Fruit fly (Drosophila melanogaster): ENCODE measurements around the gene Tom20.
A peak's percentile ranks its signal among the peaks of the same experiment; 100 is the strongest.

Gene Tom20

dm6 chr3L:19991714-19992231, 8.7 kb upstream of the Tom20 start, which contains the start of the genes CG7646 and Nca (continued):
- TF ChIP-seq HmgD (GFP tag; optimal IDR thresholded peaks at IDR 0.05): no peak
- no peak for TF ChIP-seq p53 (GFP tag; optimal IDR thresholded peaks at IDR 0.05)
- TF ChIP-seq CG10543 (GFP tag; optimal IDR thresholded peaks at IDR 0.05): peak; percentile 64
- TF ChIP-seq CG4617 (GFP tag; optimal IDR thresholded peaks at IDR 0.05; ENCODE audit: borderline replicate concordance): peak; percentile 65
- TF ChIP-seq CG7928 (GFP tag; optimal IDR thresholded peaks at IDR 0.05): no peak
- no peak for TF ChIP-seq fd3F (GFP tag; optimal IDR thresholded peaks at IDR 0.05)
- TF ChIP-seq CG18476 (GFP tag; optimal IDR thresholded peaks at IDR 0.05): no peak
- TF ChIP-seq Blimp-1 (GFP tag; optimal IDR thresholded peaks at IDR 0.05): no peak
- no peak for TF ChIP-seq CG13296 (GFP tag; optimal IDR thresholded peaks at IDR 0.05)
- peak; percentile 67 for TF ChIP-seq pzg (GFP tag; optimal IDR thresholded peaks at IDR 0.05)
- no peak for TF ChIP-seq Rx (GFP tag; IDR thresholded peaks at IDR 0.05)
- TF ChIP-seq CG17829 (tag; optimal IDR thresholded peaks at IDR 0.05): peak; percentile 20
- TF ChIP-seq CG12391 (tag; optimal IDR thresholded peaks at IDR 0.05): peak; percentile 49
- no peak for TF ChIP-seq CG7357 (GFP tag; IDR thresholded peaks at IDR 0.05)
- no peak for TF ChIP-seq sisA (GFP tag; IDR thresholded peaks at IDR 0.05)
- peak; percentile 95 for TF ChIP-seq bbx (GFP tag; IDR thresholded peaks at IDR 0.05; ENCODE audit: partially characterized antibody)
- TF ChIP-seq Ets65A (GFP tag): peak; percentile 86
- TF ChIP-seq nerfin-1 (tag; optimal IDR thresholded peaks at IDR 0.05): peak; percentile 50
- peak; percentile 85 for TF ChIP-seq unc-4 (GFP tag; IDR thresholded peaks at IDR 0.05; ENCODE audit: partially characterized antibody)
- TF ChIP-seq ERR (GFP tag; optimal IDR thresholded peaks at IDR 0.05): no peak
- TF ChIP-seq vnd (GFP tag; IDR thresholded peaks at IDR 0.05; ENCODE audit: partially characterized antibody): peak; percentile 90
- TF ChIP-seq mirr (GFP tag; optimal IDR thresholded peaks at IDR 0.05): peak; percentile 50
- no peak for TF ChIP-seq Jarid2 (GFP tag; optimal IDR thresholded peaks at IDR 0.05)
- peak; percentile 85 for TF ChIP-seq hbn (GFP tag; IDR thresholded peaks at IDR 0.05; ENCODE audit: partially characterized antibody)
- TF ChIP-seq E2f1 (GFP tag; IDR thresholded peaks at IDR 0.05): no peak
- TF ChIP-seq ewg (GFP tag; optimal IDR thresholded peaks at IDR 0.05): no peak
- TF ChIP-seq hth (optimal IDR thresholded peaks at IDR 0.05): no peak
- no peak for TF ChIP-seq ara (GFP tag; IDR thresholded peaks at IDR 0.05)
- peak; percentile 94 for TF ChIP-seq Opbp (GFP tag; IDR thresholded peaks at IDR 0.05; ENCODE audit: partially characterized antibody)
- TF ChIP-seq CG17186 (GFP tag; optimal IDR thresholded peaks at IDR 0.05): peak; percentile 6
- peak; percentile 75 for TF ChIP-seq wek (GFP tag; optimal IDR thresholded peaks at IDR 0.05)
- TF ChIP-seq fru (optimal IDR thresholded peaks at IDR 0.05): no peak
- no peak for TF ChIP-seq CG12744 (GFP tag; optimal IDR thresholded peaks at IDR 0.05)
- peak; percentile 52 for TF ChIP-seq HmgZ (tag; optimal IDR thresholded peaks at IDR 0.05)
- no peak for TF ChIP-seq chn (GFP tag; optimal IDR thresholded peaks at IDR 0.05)
- peak; percentile 89 for TF ChIP-seq mld (GFP tag; IDR thresholded peaks at IDR 0.05; ENCODE audit: partially characterized antibody)
- peak; percentile 64 for TF ChIP-seq trem (tag; optimal IDR thresholded peaks at IDR 0.05)
- TF ChIP-seq Hr51 (GFP tag; optimal IDR thresholded peaks at IDR 0.05): peak in 1 of 2 experiments; percentile 4
- TF ChIP-seq esg (GFP tag; conservative IDR thresholded peaks at IDR 0.05): no peak
- no peak for TF ChIP-seq Sox100B (GFP tag; optimal IDR thresholded peaks at IDR 0.05)
- no peak for TF ChIP-seq kay (GFP tag; optimal IDR thresholded peaks at IDR 0.05)
- TF ChIP-seq ase (GFP tag; IDR thresholded peaks at IDR 0.05): no peak
- no peak for TF ChIP-seq CG17612 (GFP tag; IDR thresholded peaks at IDR 0.05)
- no peak for TF ChIP-seq CG10366 (GFP tag; IDR thresholded peaks at IDR 0.05)
- peak; percentile 13 for TF ChIP-seq phol (tag; optimal IDR thresholded peaks at IDR 0.05)
- peak; percentile 85 for TF ChIP-seq CG42726 (GFP tag; IDR thresholded peaks at IDR 0.05; ENCODE audit: partially characterized antibody)
- TF ChIP-seq CG4854 (GFP tag; optimal IDR thresholded peaks at IDR 0.05): no peak
- peak; percentile 16 for TF ChIP-seq Dad (GFP tag; optimal IDR thresholded peaks at IDR 0.05)
- no peak for TF ChIP-seq CG4820 (GFP tag; optimal IDR thresholded peaks at IDR 0.05)
- no peak for TF ChIP-seq salm (tag; optimal IDR thresholded peaks at IDR 0.05)
